Fruit fly (Drosophila melanogaster) whole organism, embryonic: ENCODE data around the gene CG10208.

Experiments used
- Adf1 ChIP-seq: fragments of 200-800 bp; sonication (Bioruptor generic); IDR thresholded peaks from 2 replicates; pipeline ENCODE4 v1.3.6; 2022; ENCODE audit warnings: missing biosample characterization, missing genetic modification characterization
- Aef1 ChIP-seq: fragments of 200-800 bp; sonication (Bioruptor generic); IDR thresholded peaks from 3 replicates; pipeline ENCODE4 v1.3.6; 2022; ENCODE audit warnings: missing biosample characterization, missing genetic modification characterization
- Awh ChIP-seq: fragments of 200-800 bp; sonication (Bioruptor generic); IDR thresholded peaks from 2 replicates; pipeline ENCODE4, ENCODE4 v1.3.6; 2022; ENCODE audit warnings: missing biosample characterization, missing genetic modification characterization
- Bgb ChIP-seq: fragments of 200-800 bp; sonication (Bioruptor generic); IDR thresholded peaks from 2 replicates; pipeline ENCODE4 v1.3.6; 2022; ENCODE audit warnings: missing biosample characterization, missing genetic modification characterization; ENCODE audit not compliant: partially characterized antibody
- CG10147 ChIP-seq: fragments of 200-800 bp; sonication (Bioruptor generic); optimal IDR thresholded peaks from 2 replicates; lab custom pipeline; 2019; ENCODE audit warnings: missing biosample characterization, mild to moderate bottlenecking, missing genetic modification characterization, moderate library complexity
- CG12391 ChIP-seq: fragments of 200-800 bp; sonication (Bioruptor generic); optimal IDR thresholded peaks from 3 replicates; lab custom pipeline; 2018; ENCODE audit warnings: missing biosample characterization, mild to moderate bottlenecking, missing genetic modification characterization, moderate library complexity
- CG15269 ChIP-seq: fragments of 200-800 bp; sonication (Bioruptor generic); optimal IDR thresholded peaks from 2 replicates; lab custom pipeline; 2018; ENCODE audit warnings: missing biosample characterization, mild to moderate bottlenecking, missing genetic modification characterization, moderate library complexity
- CG15514 ChIP-seq: fragments of 200-800 bp; sonication (Bioruptor generic); optimal IDR thresholded peaks from 3 replicates; lab custom pipeline; 2017; ENCODE audit warnings: missing biosample characterization, missing genetic modification characterization, mild to moderate bottlenecking, moderate library complexity, missing genetic modification reagents
- CG15601 ChIP-seq: fragments of 200-800 bp; sonication (Bioruptor generic); optimal IDR thresholded peaks from 3 replicates; lab custom pipeline; 2019; ENCODE audit warnings: missing biosample characterization, mild to moderate bottlenecking, missing genetic modification characterization, moderate library complexity
- CG17361 ChIP-seq: fragments of 200-800 bp; sonication (Bioruptor generic); IDR thresholded peaks from 3 replicates; pipeline ENCODE4 v1.3.6; 2022; ENCODE audit warnings: missing biosample characterization, missing genetic modification characterization
- CG2199 ChIP-seq: fragments of 200-800 bp; sonication (Bioruptor generic); IDR thresholded peaks from 3 replicates; pipeline ENCODE4 v1.3.6; 2022; ENCODE audit warnings: missing biosample characterization, missing genetic modification characterization
- CG2889 ChIP-seq: fragments of 200-800 bp; sonication (Bioruptor generic); IDR thresholded peaks from 3 replicates; pipeline ENCODE4 v1.3.6; 2022; ENCODE audit warnings: missing biosample characterization, missing genetic modification characterization
- CG34224 ChIP-seq: fragments of 200-800 bp; sonication (Bioruptor generic); IDR thresholded peaks from 3 replicates; pipeline ENCODE4 v1.3.6; 2022; ENCODE audit warnings: missing biosample characterization, missing genetic modification characterization; ENCODE audit not compliant: partially characterized antibody
- CG3726 ChIP-seq: fragments of 200-800 bp; sonication (Bioruptor generic); IDR thresholded peaks from 3 replicates; pipeline ENCODE4, ENCODE4 v1.3.6; 2022; ENCODE audit warnings: missing biosample characterization, missing genetic modification characterization
- CG4617 ChIP-seq: fragments of 200-800 bp; sonication (Bioruptor generic); optimal IDR thresholded peaks from 3 replicates; lab custom pipeline; 2016; ENCODE audit warnings: missing biosample characterization, missing genetic modification characterization, borderline replicate concordance
- CG9727 ChIP-seq: fragments of 200-800 bp; sonication (Bioruptor generic); optimal IDR thresholded peaks from 3 replicates; lab custom pipeline; 2017; ENCODE audit warnings: missing biosample characterization, mild to moderate bottlenecking, missing genetic modification characterization
- Dad ChIP-seq: fragments of 200-800 bp; sonication (Bioruptor generic); optimal IDR thresholded peaks from 3 replicates; lab custom pipeline; 2016; ENCODE audit warnings: missing biosample characterization, missing genetic modification characterization
- E2f2 ChIP-seq: fragments of 200-800 bp; sonication (Bioruptor generic); IDR thresholded peaks from 2 replicates; pipeline ENCODE4 v1.3.6; 2022; ENCODE audit warnings: missing biosample characterization, missing genetic modification characterization
- Elba2 ChIP-seq: fragments of 200-800 bp; sonication (Bioruptor generic); optimal IDR thresholded peaks from 3 replicates; lab custom pipeline; 2016; ENCODE audit warnings: missing biosample characterization, missing genetic modification characterization
- Fer1 ChIP-seq: fragments of 200-800 bp; sonication (Bioruptor generic); optimal IDR thresholded peaks from 2 replicates; lab custom pipeline; 2017; ENCODE audit warnings: missing biosample characterization, mild to moderate bottlenecking, missing genetic modification characterization
- Fer2 ChIP-seq: fragments of 200-800 bp; sonication (Bioruptor generic); optimal IDR thresholded peaks from 2 replicates; lab custom pipeline; 2018; ENCODE audit warnings: missing biosample characterization, mild to moderate bottlenecking, missing genetic modification characterization, moderate library complexity
- Max ChIP-seq: fragments of 200-800 bp; sonication (Bioruptor generic); optimal IDR thresholded peaks from 2 replicates; lab custom pipeline; 2016; ENCODE audit warnings: missing biosample characterization, mild to moderate bottlenecking, missing genetic modification characterization
- Med ChIP-seq: fragments of 200-800 bp; sonication (Bioruptor generic); peaks from one replicate; lab custom pipeline; 2016; ENCODE audit warnings: missing biosample characterization, missing genetic modification characterization, mild to moderate bottlenecking, inconsistent platforms, moderate library complexity
- Mrtf ChIP-seq: fragments of 200-800 bp; sonication (Bioruptor generic); IDR thresholded peaks from 3 replicates; pipeline ENCODE4 v1.3.6; 2022; ENCODE audit warnings: missing biosample characterization, missing genetic modification characterization
- Oaz ChIP-seq: fragments of 200-800 bp; sonication (Bioruptor generic); IDR thresholded peaks from 2 replicates; pipeline ENCODE4 v1.3.6; 2022; ENCODE audit warnings: missing biosample characterization, missing genetic modification characterization
- Pdp1 ChIP-seq, 2 experiments: fragments of 200-800 bp; sonication (Bioruptor generic); optimal IDR thresholded peaks; 3 replicates each; lab custom pipeline; 2016; ENCODE audit warnings: missing biosample characterization in 2 of 2, missing genetic modification characterization in 2 of 2, mild to moderate bottlenecking in 1 of 2, moderate library complexity in 1 of 2
- Side ChIP-seq: fragments of 200-800 bp; sonication (Bioruptor generic); optimal IDR thresholded peaks from 2 replicates; lab custom pipeline; 2016; ENCODE audit warnings: missing biosample characterization, missing genetic modification characterization
- Six4 ChIP-seq: fragments of 200-800 bp; sonication (Bioruptor generic); optimal IDR thresholded peaks from 2 replicates; lab custom pipeline; 2016; ENCODE audit warnings: missing biosample characterization, missing genetic modification characterization
- Trl ChIP-seq, 3 experiments: fragments of >200 bp in 2 of 3; fragments of 200-800 bp in 1 of 3; sonication (Bioruptor generic) in 1 of 3; optimal IDR thresholded peaks; 2 replicates in 1 of 3; 3 replicates in 2 of 3; lab custom pipeline; 2016 to 2017; ENCODE audit warnings: missing biosample characterization in 1 of 3, missing genetic modification characterization in 1 of 3
- Xrp1 ChIP-seq: fragments of 200-800 bp; sonication (Bioruptor generic); IDR thresholded peaks from 2 replicates; pipeline ENCODE4 v1.3.6; 2022; ENCODE audit warnings: missing biosample characterization, missing genetic modification characterization
- amos ChIP-seq: fragments of 200-800 bp; sonication (Bioruptor generic); IDR thresholded peaks from 2 replicates; pipeline ENCODE4 v1.3.6; 2022; ENCODE audit warnings: missing biosample characterization, missing genetic modification characterization; ENCODE audit not compliant: partially characterized antibody
- ato ChIP-seq: fragments of 200-800 bp; sonication (Bioruptor generic); IDR thresholded peaks from 2 replicates; pipeline ENCODE4 v1.3.6; 2022; ENCODE audit warnings: missing biosample characterization, missing genetic modification characterization; ENCODE audit not compliant: partially characterized antibody
- cg ChIP-seq: fragments of 200-800 bp; sonication (Bioruptor generic); optimal IDR thresholded peaks from 3 replicates; lab custom pipeline; 2019; ENCODE audit warnings: missing biosample characterization, mild to moderate bottlenecking, missing genetic modification characterization, moderate library complexity
- dysf ChIP-seq: fragments of 200-800 bp; sonication (Bioruptor generic); IDR thresholded peaks from 3 replicates; pipeline ENCODE4 v1.3.6; 2022; ENCODE audit warnings: missing biosample characterization, missing genetic modification characterization
- ems ChIP-seq: fragments of 200-800 bp; sonication (Bioruptor generic); optimal IDR thresholded peaks from 3 replicates; lab custom pipeline; 2016; ENCODE audit warnings: missing biosample characterization, missing genetic modification characterization
- eve ChIP-seq, 2 experiments: fragments of >200 bp; optimal IDR thresholded peaks; 2 replicates each; lab custom pipeline; 2017; ENCODE audit warnings: missing biosample characterization in 2 of 2, missing genetic modification characterization in 2 of 2
- eyg ChIP-seq: fragments of 200-800 bp; sonication (Bioruptor generic); optimal IDR thresholded peaks from 3 replicates; lab custom pipeline; 2016; ENCODE audit warnings: missing biosample characterization, missing genetic modification characterization
- ftz-f1 ChIP-seq: fragments of 200-800 bp; sonication (Bioruptor generic); optimal IDR thresholded peaks from 2 replicates; lab custom pipeline; 2016; ENCODE audit warnings: missing biosample characterization, missing genetic modification characterization
- gce ChIP-seq: fragments of 200-800 bp; sonication (Bioruptor generic); IDR thresholded peaks from 3 replicates; pipeline ENCODE4 v1.3.6; 2022; ENCODE audit warnings: missing biosample characterization, missing genetic modification characterization
- hkb ChIP-seq, 2 experiments: fragments of 200-800 bp in 1 of 2; fragments of >200 bp in 1 of 2; sonication (Bioruptor generic) in 1 of 2; IDR thresholded peaks in 1 of 2; optimal IDR thresholded peaks in 1 of 2; 2 replicates each; pipeline versions ENCODE4 v1.3.6 to Lab custom; 2017 to 2022; ENCODE audit warnings: missing biosample characterization in 1 of 2, missing genetic modification characterization in 1 of 2
- lab ChIP-seq: fragments of 200-800 bp; sonication (Bioruptor generic); optimal IDR thresholded peaks from 3 replicates; lab custom pipeline; 2017; ENCODE audit warnings: missing biosample characterization, missing genetic modification characterization, mild to moderate bottlenecking, moderate library complexity, missing genetic modification reagents
- lmd ChIP-seq: fragments of 200-800 bp; sonication (Bioruptor generic); IDR thresholded peaks from 2 replicates; pipeline ENCODE4 v1.3.6; 2022; ENCODE audit warnings: missing biosample characterization, missing genetic modification characterization
- pfk ChIP-seq: fragments of 200-800 bp; sonication (Bioruptor generic); optimal IDR thresholded peaks from 2 replicates; lab custom pipeline; 2018; ENCODE audit warnings: missing biosample characterization, mild to moderate bottlenecking, missing genetic modification characterization, moderate library complexity
- phol ChIP-seq: fragments of 200-800 bp; sonication (Bioruptor generic); optimal IDR thresholded peaks from 3 replicates; lab custom pipeline; 2018; ENCODE audit warnings: missing biosample characterization, mild to moderate bottlenecking, missing genetic modification characterization, moderate library complexity
- ranshi ChIP-seq: fragments of 200-800 bp; sonication (Bioruptor generic); IDR thresholded peaks from 2 replicates; pipeline ENCODE4 v1.3.6; 2022; ENCODE audit warnings: missing biosample characterization, missing genetic modification characterization
- trem ChIP-seq: fragments of 200-800 bp; optimal IDR thresholded peaks from 3 replicates; lab custom pipeline; 2019; ENCODE audit warnings: missing biosample characterization, mild to moderate bottlenecking, missing genetic modification characterization, moderate library complexity
- vnd ChIP-seq: fragments of 200-800 bp; sonication (Bioruptor generic); IDR thresholded peaks from 3 replicates; pipeline ENCODE4 v1.3.6; 2022; ENCODE audit warnings: missing biosample characterization, missing genetic modification characterization; ENCODE audit not compliant: partially characterized antibody
- zfh2 ChIP-seq: fragments of 200-800 bp; sonication (Bioruptor generic); optimal IDR thresholded peaks from 2 replicates; lab custom pipeline; 2016; ENCODE audit warnings: missing biosample characterization, missing genetic modification characterization

CG10208 gene

dm6 chr3R:23733771-23734170 lies 40.2 kb downstream of the CG10208 start (continued):
- TF ChIP-seq Med (GFP tag; lab: Kevin White, UChicago), result peak; percentile 18
- TF ChIP-seq Dad (GFP tag; lab: Kevin White, UChicago), result no peak
- TF ChIP-seq ftz-f1, result no peak
- TF ChIP-seq ems, result no peak
- no peak for TF ChIP-seq Side (GFP tag; lab: Kevin White, UChicago)
- TF ChIP-seq vnd, result no peak
- TF ChIP-seq Mrtf (GFP tag; lab: Robert Waterston, UW), result no peak
- TF ChIP-seq CG15269 (tag; lab: Kevin White, UChicago), result no peak
- TF ChIP-seq CG9727 (GFP tag; lab: Kevin White, UChicago), result no peak
- no peak for TF ChIP-seq CG10147 (GFP tag; lab: Kevin White, UChicago)
- TF ChIP-seq gce (GFP tag; lab: Robert Waterston, UW), result peak; percentile 32; the same call in 1 of the 3 replicates
- TF ChIP-seq phol, result no peak
- TF ChIP-seq CG2889, result no peak
- no peak for TF ChIP-seq ato (GFP tag; lab: Robert Waterston, UW)
- no peak for TF ChIP-seq trem (tag; lab: Kevin White, UChicago)
- 0 out of 3 replicates have a peak, but pooled peaks have one; percentile 22 for TF ChIP-seq CG2199 (GFP tag; lab: Robert Waterston, UW)
- TF ChIP-seq Trl (optimal IDR thresholded peaks at IDR 0.05; lab: Kevin White, UChicago), result no peak
- TF ChIP-seq Trl (GFP tag; optimal IDR thresholded peaks at IDR 0.05; lab: Kevin White, UChicago), result no peak
- no peak for TF ChIP-seq cg (GFP tag; lab: Kevin White, UChicago)
- no peak for TF ChIP-seq Max (GFP tag; lab: Kevin White, UChicago)
- no peak for TF ChIP-seq Awh (GFP tag; lab: Robert Waterston, UW)
- no peak for TF ChIP-seq hkb (optimal IDR thresholded peaks at IDR 0.05; lab: Kevin White, UChicago)
- no peak for TF ChIP-seq hkb (GFP tag; IDR thresholded peaks at IDR 0.05; lab: Robert Waterston, UW)
- no peak for TF ChIP-seq Aef1 (GFP tag; lab: Robert Waterston, UW)

- TF ChIP-seq ems, result no peak
- peak in 1 of 2 experiments; percentile 11 for TF ChIP-seq eve (GFP tag; optimal IDR thresholded peaks at IDR 0.05; lab: Kevin White, UChicago)
- TF ChIP-seq CG4617 (GFP tag; lab: Kevin White, UChicago), result peak; percentile 41
- peak; percentile 8 for TF ChIP-seq pfk (GFP tag; lab: Kevin White, UChicago)
- peak; percentile 16 for TF ChIP-seq CG15269 (tag; lab: Kevin White, UChicago)
- TF ChIP-seq Fer2 (tag; lab: Kevin White, UChicago), result no peak
- peak; percentile 41; the same call in 1 of the 3 replicates for TF ChIP-seq CG17361 (GFP tag; lab: Robert Waterston, UW)
- TF ChIP-seq lab, result peak; percentile 32
- TF ChIP-seq Bgb (GFP tag; lab: Robert Waterston, UW), result peak; percentile 31; the same call in 1 of the 2 replicates
- peak; percentile 25; the same call in 1 of the 2 replicates for TF ChIP-seq E2f2 (GFP tag; lab: Robert Waterston, UW)
- TF ChIP-seq Fer1 (GFP tag; lab: Kevin White, UChicago), result peak; percentile 28
- no peak for TF ChIP-seq eyg (GFP tag; lab: Kevin White, UChicago)
- no peak for TF ChIP-seq Oaz (GFP tag; lab: Robert Waterston, UW)
- TF ChIP-seq CG15514 (GFP tag; lab: Kevin White, UChicago), result peak; percentile 67
- 0 out of 2 replicates have a peak, but pooled peaks have one; percentile 16 for TF ChIP-seq amos (GFP tag; lab: Robert Waterston, UW)
- TF ChIP-seq Six4, result no peak
- no peak for TF ChIP-seq lmd
- TF ChIP-seq Pdp1 (GFP tag; optimal IDR thresholded peaks at IDR 0.05; lab: Kevin White, UChicago), result peak in 1 of 2 experiments; percentile 99
- no peak for TF ChIP-seq zfh2 (GFP tag; lab: Kevin White, UChicago)
- peak; percentile 38; the same call in 1 of the 3 replicates for TF ChIP-seq CG34224 (GFP tag; lab: Robert Waterston, UW)
- peak; percentile 76 for TF ChIP-seq CG15601 (tag; lab: Kevin White, UChicago)
- peak; percentile 44; the same call in 1 of the 2 replicates for TF ChIP-seq Adf1 (GFP tag; lab: Robert Waterston, UW)
- TF ChIP-seq dysf (GFP tag; lab: Robert Waterston, UW), result no peak
- TF ChIP-seq Xrp1, result no peak
- no peak for TF ChIP-seq Elba2 (GFP tag; lab: Kevin White, UChicago)
- TF ChIP-seq CG3726 (GFP tag; lab: Robert Waterston, UW), result no peak
- TF ChIP-seq CG12391, result peak; percentile 63
- no peak for TF ChIP-seq ranshi (GFP tag; lab: Robert Waterston, UW)
These were observed 40.9 kb downstream of the CG10208 start, which contains the start of the genes Hmgcr and Rpn9 for dm6 chr3R:23732990-23733512. Hmgcr (plus strand) TSS chr3R:23733324. Rpn9 (minus strand) TSS chr3R:23733462.
